Worm (Caenorhabditis elegans) whole organism, L4 larva: Measurements from ENCODE around the gene C25F9.10.

Experiments
- ama-1 ChIP-seq: fragments of 150-350 bp; optimal IDR thresholded peaks from 2 replicates; lab custom pipeline; 2014; ENCODE audit warnings: inconsistent platforms, mixed read lengths
- daf-19 ChIP-seq: fragments of 200-800 bp; sonication (Bioruptor generic); conservative IDR thresholded peaks from 2 replicates; pipeline ENCODE4 v1.3.6; 2022; ENCODE audit warnings: missing genetic modification characterization, missing compliant biosample characterization
- dve-1 ChIP-seq: sonication (generic microtip); optimal IDR thresholded peaks from 2 replicates; lab custom pipeline; 2017; ENCODE audit warnings: antibody characterized with exemption, mild to moderate bottlenecking, missing genetic modification characterization, missing compliant biosample characterization; ENCODE audit not compliant: insufficient read depth
- egl-27 ChIP-seq: sonication (generic microtip); optimal IDR thresholded peaks from 3 replicates; lab custom pipeline; 2017; ENCODE audit warnings: missing biosample characterization, missing genetic modification reagents, missing genetic modification characterization
- jun-1 ChIP-seq: fragments of 150-350 bp; optimal IDR thresholded peaks from 2 replicates; lab custom pipeline; 2014; ENCODE audit warnings: missing biosample characterization, missing genetic modification reagents, missing genetic modification characterization
- mdl-1 ChIP-seq, 2 experiments: fragments of 150-350 bp in 1 of 2; sonication (generic microtip) in 1 of 2; optimal IDR thresholded peaks; 2 replicates each; lab custom pipeline; 2014 to 2017; ENCODE audit warnings: missing biosample characterization in 2 of 2, missing genetic modification characterization in 2 of 2
- mxl-2 ChIP-seq: fragments of 200-800 bp; sonication (Bioruptor generic); conservative IDR thresholded peaks from 2 replicates; pipeline ENCODE4 v1.3.6; 2022; ENCODE audit warnings: missing genetic modification reagents, missing genetic modification characterization, missing compliant biosample characterization
- nhr-11 ChIP-seq: fragments of 150-350 bp; optimal IDR thresholded peaks from 2 replicates; lab custom pipeline; 2014; ENCODE audit warnings: missing biosample characterization, missing genetic modification characterization
- pha-4 ChIP-seq, 2 experiments: fragments of 150-350 bp in 1 of 2; fragments of 200-800 bp in 1 of 2; sonication (Bioruptor generic) in 1 of 2; IDR thresholded peaks in 1 of 2; optimal IDR thresholded peaks in 1 of 2; 2 replicates each; pipeline versions ENCODE4 v1.3.6 to Lab custom; 2014 to 2022; ENCODE audit warnings: missing genetic modification characterization in 2 of 2, missing genetic modification reagents in 2 of 2, missing biosample characterization in 1 of 2, missing compliant biosample characterization in 1 of 2
- rbr-2 ChIP-seq: sonication (generic microtip); optimal IDR thresholded peaks from 2 replicates; lab custom pipeline; 2016; ENCODE audit warnings: missing genotype, missing genetic modification characterization, missing compliant biosample characterization
- snpc-1.2 ChIP-seq: fragments of 200-800 bp; sonication (Bioruptor generic); IDR thresholded peaks from 2 replicates; pipeline ENCODE4 v1.3.6; 2022; ENCODE audit warnings: missing genetic modification reagents, missing genetic modification characterization, missing compliant biosample characterization
- zip-2 ChIP-seq: fragments of 150-350 bp; optimal IDR thresholded peaks from 2 replicates; lab custom pipeline; 2014; ENCODE audit warnings: missing biosample characterization, missing genetic modification characterization

- TF ChIP-seq jun-1 (tag; lab: Kevin White, UChicago) (no peak), mdl-1 (tag; optimal IDR thresholded peaks at IDR 0.05; lab: Kevin White, UChicago) (no peak), ama-1 (no peak), daf-19 (GFP tag; lab: Robert Waterston, UW) (no peak), pha-4 (GFP tag; IDR thresholded peaks at IDR 0.05; lab: Robert Waterston, UW) (no peak), pha-4 (tag; optimal IDR thresholded peaks at IDR 0.05; lab: Kevin White, UChicago) (no peak), snpc-1.2 (no peak), dve-1 (no peak), nhr-11 (tag; lab: Kevin White, UChicago) (no peak), egl-27 (no peak), zip-2 (tag; lab: Kevin White, UChicago) (no peak), rbr-2 (tag; lab: Kevin White, UChicago) (no peak), mxl-2 (GFP tag; lab: Robert Waterston, UW) (no peak)
These were observed 6.6 kb upstream of the C25F9.10 start, which contains the start of gene C25F9.13 for ce11 chrV:19398882-19399281.
